Worm (Caenorhabditis elegans): ENCODE data around the gene Y79H2A.2.

ce11 chrIII:11982474-11982873 is 48.1 kb downstream of the Y79H2A.2 start:
- TF ChIP-seq nhr-28 (tag; optimal IDR thresholded peaks at IDR 0.05) (no peak), xbp-1 (tag; optimal IDR thresholded peaks at IDR 0.05) (no peak), lin-14 (GFP tag; optimal IDR thresholded peaks at IDR 0.05) (no peak), unc-62 (GFP tag; optimal IDR thresholded peaks at IDR 0.05) (no peak), ama-1 (optimal IDR thresholded peaks at IDR 0.05) (no peak), ceh-88 (GFP tag; IDR thresholded peaks at IDR 0.05) (no peak), lir-3 (tag; optimal IDR thresholded peaks at IDR 0.05; ENCODE audit: poor library complexity) (no peak)
